Worm (Caenorhabditis elegans): ENCODE data around the gene max-1.

The max-1 gene

ce11 chrV:13133380-13133779 lies 13.4 kb upstream of the max-1 start, which contains the start of gene B0365.9:
B0365.9 (minus strand) TSS chrV:13133565.
- TF ChIP-seq ets-4 (tag; optimal IDR thresholded peaks at IDR 0.05): no peak
- TF ChIP-seq ttx-3 (tag; optimal IDR thresholded peaks at IDR 0.05): no peak
- no peak for TF ChIP-seq unc-3 (GFP tag; conservative IDR thresholded peaks at IDR 0.05)
- TF ChIP-seq unc-3 (tag; optimal IDR thresholded peaks at IDR 0.05): no peak
- no peak for TF ChIP-seq fkh-10 (GFP tag; optimal IDR thresholded peaks at IDR 0.05)
- no peak for TF ChIP-seq ceh-22 (tag; optimal IDR thresholded peaks at IDR 0.05)
- no peak for TF ChIP-seq ceh-19 (GFP tag; optimal IDR thresholded peaks at IDR 0.05)
- TF ChIP-seq unc-55 (GFP tag; optimal IDR thresholded peaks at IDR 0.05): no peak
- no peak for TF ChIP-seq hlh-30 (tag; optimal IDR thresholded peaks at IDR 0.05; ENCODE audit: insufficient read depth)
- no peak for TF ChIP-seq sox-2 (GFP tag; IDR thresholded peaks at IDR 0.05)
- no peak for TF ChIP-seq dmd-4 (tag; optimal IDR thresholded peaks at IDR 0.05; ENCODE audit: borderline replicate concordance)
- no peak for TF ChIP-seq hlh-8 (tag; optimal IDR thresholded peaks at IDR 0.05)
- TF ChIP-seq pha-4 (tag; optimal IDR thresholded peaks at IDR 0.05): no peak
- no peak for TF ChIP-seq ceh-45 (GFP tag; IDR thresholded peaks at IDR 0.05)
- no peak for TF ChIP-seq fkh-6 (tag; optimal IDR thresholded peaks at IDR 0.05)
- no peak for TF ChIP-seq odd-2 (tag; optimal IDR thresholded peaks at IDR 0.05)
- TF ChIP-seq fax-1 (tag; optimal IDR thresholded peaks at IDR 0.05): no peak

ce11 chrV:13131487-13131886 lies 11.5 kb upstream of the max-1 start:
- TF ChIP-seq zip-5 (tag; optimal IDR thresholded peaks at IDR 0.05) (no peak), dmd-4 (tag; optimal IDR thresholded peaks at IDR 0.05; ENCODE audit: borderline replicate concordance) (no peak), ceh-30 (tag; optimal IDR thresholded peaks at IDR 0.05) (no peak), unc-55 (GFP tag; optimal IDR thresholded peaks at IDR 0.05) (no peak), ref-2 (tag; optimal IDR thresholded peaks at IDR 0.05) (no peak), nhr-11 (tag; optimal IDR thresholded peaks at IDR 0.05) (no peak), npax-4 (tag; optimal IDR thresholded peaks at IDR 0.05) (no peak), ceh-18 (tag; optimal IDR thresholded peaks at IDR 0.05) (no peak), pax-1 (tag; optimal IDR thresholded peaks at IDR 0.05) (no peak), nhr-232 (tag; optimal IDR thresholded peaks at IDR 0.05) (no peak), ceh-6 (GFP tag; optimal IDR thresholded peaks at IDR 0.05) (no peak)

- peak; percentile 56 for TF ChIP-seq ceh-48 (tag; optimal IDR thresholded peaks at IDR 0.05)
- peak; percentile 8 for TF ChIP-seq C38D4.7 (GFP tag; optimal IDR thresholded peaks at IDR 0.05)
- TF ChIP-seq hlh-13 (GFP tag; optimal IDR thresholded peaks at IDR 0.05): no peak
- peak; percentile 20 for TF ChIP-seq nhr-232 (tag; optimal IDR thresholded peaks at IDR 0.05)
- TF ChIP-seq ceh-2 (tag; optimal IDR thresholded peaks at IDR 0.05): peak; percentile 32
- TF ChIP-seq pros-1 (tag; optimal IDR thresholded peaks at IDR 0.05): peak; percentile 46
- peak; percentile 74 for TF ChIP-seq nfya-1 (tag; optimal IDR thresholded peaks at IDR 0.05)
- TF ChIP-seq elt-2 (tag; optimal IDR thresholded peaks at IDR 0.05): peak; percentile 38
- peak; percentile 56 for TF ChIP-seq hlh-6 (tag; optimal IDR thresholded peaks at IDR 0.05)
- TF ChIP-seq pqm-1 (tag; optimal IDR thresholded peaks at IDR 0.05): no peak
- peak; percentile 18 for TF ChIP-seq hlh-8 (tag; optimal IDR thresholded peaks at IDR 0.05)
- peak; percentile 44 for TF ChIP-seq sdc-2 (tag; optimal IDR thresholded peaks at IDR 0.05)
- TF ChIP-seq fax-1 (tag; optimal IDR thresholded peaks at IDR 0.05): peak; percentile 25
- TF ChIP-seq C08G9.2 (tag; optimal IDR thresholded peaks at IDR 0.05): peak; percentile 52
- TF ChIP-seq Y22D7AL.16 (tag; optimal IDR thresholded peaks at IDR 0.05): no peak
- TF ChIP-seq dmd-4 (tag; optimal IDR thresholded peaks at IDR 0.05; ENCODE audit: borderline replicate concordance): peak; percentile 20
- TF ChIP-seq ceh-18 (tag; optimal IDR thresholded peaks at IDR 0.05): peak; percentile 85
- TF ChIP-seq unc-55 (GFP tag; optimal IDR thresholded peaks at IDR 0.05): peak; percentile 59
- peak; percentile 21 for TF ChIP-seq lim-6 (tag; optimal IDR thresholded peaks at IDR 0.05)
- peak; percentile 78 for TF ChIP-seq unc-42 (tag; optimal IDR thresholded peaks at IDR 0.05)
- TF ChIP-seq ceh-14 (tag; optimal IDR thresholded peaks at IDR 0.05): peak; percentile 46
- peak; percentile 54 for TF ChIP-seq ref-2 (tag; optimal IDR thresholded peaks at IDR 0.05)
- no peak for TF ChIP-seq fkh-10 (GFP tag; optimal IDR thresholded peaks at IDR 0.05)
- no peak for TF ChIP-seq lin-11 (tag; optimal IDR thresholded peaks at IDR 0.05)
- TF ChIP-seq pat-9 (tag; optimal IDR thresholded peaks at IDR 0.05): no peak
- TF ChIP-seq pha-2 (tag; optimal IDR thresholded peaks at IDR 0.05): no peak
- peak; percentile 61 for TF ChIP-seq ceh-34 (tag; optimal IDR thresholded peaks at IDR 0.05)
- TF ChIP-seq T23F11.4 (GFP tag; optimal IDR thresholded peaks at IDR 0.05): no peak
- peak; percentile 69 for TF ChIP-seq ceh-31 (tag; optimal IDR thresholded peaks at IDR 0.05)
- TF ChIP-seq K02D7.2 (tag; optimal IDR thresholded peaks at IDR 0.05): peak; percentile 15
- no peak for TF ChIP-seq madf-2 (tag; optimal IDR thresholded peaks at IDR 0.05)
- TF ChIP-seq syd-9 (tag; optimal IDR thresholded peaks at IDR 0.05): peak; percentile 26
Observed at ce11 chrV:13130439-13130840, 10.4 kb upstream of the max-1 start.
